Worm (Caenorhabditis elegans): ENCODE data around the gene F19H6.5.

DNA sequence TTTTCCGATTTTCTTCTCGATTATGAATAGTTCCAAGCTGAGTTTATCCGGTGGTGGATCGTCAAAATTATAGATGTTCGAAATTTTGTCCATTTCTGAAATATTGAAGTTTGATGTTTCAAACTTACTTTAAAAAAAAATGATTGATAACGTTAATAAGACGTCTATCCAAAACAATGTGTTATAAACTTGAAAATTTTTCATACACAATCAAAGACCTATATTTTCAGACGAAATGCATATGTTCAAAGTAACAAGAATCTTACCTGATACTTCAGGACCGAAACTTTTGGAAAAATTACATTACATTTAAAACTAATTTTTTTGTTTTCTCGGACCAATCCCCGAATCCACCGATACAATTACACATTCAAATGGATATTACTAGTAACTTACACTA lies 26.7 kb upstream of the F19H6.5 start, which contains the start of gene nekl-3:
- TF ChIP-seq fkh-10 (GFP tag; optimal IDR thresholded peaks at IDR 0.05) (no peak), egl-27 (tag; optimal IDR thresholded peaks at IDR 0.05) (no peak), zag-1 (tag; optimal IDR thresholded peaks at IDR 0.05) (no peak), lin-39 (tag; optimal IDR thresholded peaks at IDR 0.05) (no peak), zfp-3 (GFP tag; conservative IDR thresholded peaks at IDR 0.05) (no peak), unc-62 (GFP tag; optimal IDR thresholded peaks at IDR 0.05 in 1 of 2) (no peak), unc-62 (tag; optimal IDR thresholded peaks at IDR 0.05) (no peak), zip-2 (tag; optimal IDR thresholded peaks at IDR 0.05) (no peak), spr-1 (tag; optimal IDR thresholded peaks at IDR 0.05) (no peak), ZK337.2 (GFP tag; IDR thresholded peaks at IDR 0.05) (no peak), R02D3.7 (tag; optimal IDR thresholded peaks at IDR 0.05) (no peak), attf-4 (tag; optimal IDR thresholded peaks at IDR 0.05) (no peak), jun-1 (tag; optimal IDR thresholded peaks at IDR 0.05) (no peak), ZK546.5 (tag; optimal IDR thresholded peaks at IDR 0.05) (no peak), unc-130 (GFP tag; optimal IDR thresholded peaks at IDR 0.05) (no peak)
